Worm (Caenorhabditis elegans): ENCODE results near the gene adh-1.

- no peak for TF ChIP-seq flt-1 (GFP tag; IDR thresholded peaks at IDR 0.05)
- TF ChIP-seq ref-1 (GFP tag; conservative IDR thresholded peaks at IDR 0.05): no peak
- no peak for TF ChIP-seq cog-1 (tag; optimal IDR thresholded peaks at IDR 0.05)
- TF ChIP-seq ztf-23 (GFP tag; IDR thresholded peaks at IDR 0.05): no peak
Measured at ce11 chrV:11917186-11917585, 29.1 kb downstream of the adh-1 start, which contains the start of gene R31.2.

Measured in whole organism, midembryonic.